Worm (Caenorhabditis elegans): ENCODE data around the gene C07G2.5.

Gene C07G2.5

ce11 chrIII:4454919-4455318 lies 43.9 kb downstream of the C07G2.5 start:
- TF ChIP-seq him-1 (tag; optimal IDR thresholded peaks at IDR 0.05): no peak
- no peak for TF ChIP-seq W03F9.2 (tag; optimal IDR thresholded peaks at IDR 0.05)
- TF ChIP-seq dao-5 (tag; optimal IDR thresholded peaks at IDR 0.05): no peak

ce11 chrIII:4453768-4454167 lies 45.1 kb downstream of the C07G2.5 start:
- no peak for TF ChIP-seq him-1 (tag; optimal IDR thresholded peaks at IDR 0.05)
- no peak for TF ChIP-seq dao-5 (tag; optimal IDR thresholded peaks at IDR 0.05)
- TF ChIP-seq W03F9.2 (tag; optimal IDR thresholded peaks at IDR 0.05): no peak

DNA sequence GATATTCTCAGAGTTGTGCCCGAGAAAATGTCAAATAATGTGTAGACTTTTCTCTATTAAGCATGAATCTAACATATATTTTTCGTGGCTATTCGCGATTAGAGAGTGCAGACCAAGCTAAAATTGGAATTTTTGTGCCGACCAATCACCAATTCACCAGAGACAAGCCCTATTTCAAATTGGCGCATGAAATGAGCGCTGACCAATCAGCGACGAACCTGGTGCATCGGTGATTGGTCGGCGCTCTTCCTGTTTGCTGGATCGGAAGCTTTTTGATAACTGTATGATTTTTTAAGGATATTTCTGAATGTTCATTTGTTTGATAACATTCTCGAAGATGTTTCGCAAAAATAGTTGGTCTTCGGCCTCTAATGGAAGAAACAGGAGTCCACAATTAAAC lies 45.5 kb downstream of the C07G2.5 start:
- TF ChIP-seq W03F9.2 (tag; optimal IDR thresholded peaks at IDR 0.05) (no peak), him-1 (tag; optimal IDR thresholded peaks at IDR 0.05) (no peak), dao-5 (tag; optimal IDR thresholded peaks at IDR 0.05) (no peak)

DNA sequence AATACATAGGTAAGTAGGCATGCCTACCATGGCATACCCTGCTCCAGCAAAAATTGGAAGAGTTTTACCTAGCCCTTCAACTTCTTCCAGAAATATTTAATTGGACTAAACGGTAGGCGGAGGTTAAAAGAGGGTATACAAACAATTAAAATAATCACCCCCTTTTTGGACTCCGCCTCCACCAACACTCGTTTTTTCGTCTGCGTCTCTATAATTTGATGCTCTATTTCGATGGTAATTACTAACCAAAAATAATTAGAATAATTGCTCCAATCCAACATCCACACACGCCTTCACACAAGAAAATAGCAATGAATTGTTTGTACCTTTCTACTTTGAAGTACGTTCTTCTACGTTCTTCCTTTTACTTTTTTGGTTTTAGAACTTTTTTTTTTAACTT lies 46.1 kb downstream of the C07G2.5 start:
- no peak for TF ChIP-seq dao-5 (tag; optimal IDR thresholded peaks at IDR 0.05)
- no peak for TF ChIP-seq W03F9.2 (tag; optimal IDR thresholded peaks at IDR 0.05)
- no peak for TF ChIP-seq him-1 (tag; optimal IDR thresholded peaks at IDR 0.05)

DNA sequence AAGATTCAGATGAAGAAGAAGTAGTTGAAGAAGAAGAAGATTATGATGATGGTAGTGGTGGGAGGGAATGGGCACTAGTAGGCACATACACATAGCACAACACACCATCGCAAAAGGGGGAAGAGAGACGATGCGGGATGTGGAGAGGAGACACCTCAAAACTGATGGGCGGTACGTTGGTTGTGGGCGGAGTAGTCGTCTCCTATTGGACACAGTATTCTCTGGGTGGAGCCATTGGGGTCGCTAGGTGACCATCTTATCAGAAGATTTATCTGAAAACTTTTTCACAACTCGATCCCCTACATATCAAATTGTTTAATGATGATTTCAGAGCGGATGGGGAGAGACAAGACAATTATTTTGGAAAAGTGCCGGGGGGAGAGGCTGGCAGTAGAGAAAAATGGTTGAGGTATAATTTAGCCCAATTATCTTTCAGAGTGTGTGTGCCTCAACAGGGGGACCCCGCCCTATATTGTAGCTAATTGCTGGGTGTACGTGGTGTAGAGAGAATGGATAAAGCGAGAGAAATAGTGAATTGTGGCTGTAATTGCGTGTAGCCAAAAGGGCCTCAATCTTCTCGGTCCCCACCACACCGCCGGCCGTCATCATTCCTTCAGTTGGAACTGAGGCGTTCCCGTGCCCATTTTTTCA lies 47.9 kb downstream of the C07G2.5 start:
- no peak for TF ChIP-seq him-1 (tag; optimal IDR thresholded peaks at IDR 0.05)

DNA sequence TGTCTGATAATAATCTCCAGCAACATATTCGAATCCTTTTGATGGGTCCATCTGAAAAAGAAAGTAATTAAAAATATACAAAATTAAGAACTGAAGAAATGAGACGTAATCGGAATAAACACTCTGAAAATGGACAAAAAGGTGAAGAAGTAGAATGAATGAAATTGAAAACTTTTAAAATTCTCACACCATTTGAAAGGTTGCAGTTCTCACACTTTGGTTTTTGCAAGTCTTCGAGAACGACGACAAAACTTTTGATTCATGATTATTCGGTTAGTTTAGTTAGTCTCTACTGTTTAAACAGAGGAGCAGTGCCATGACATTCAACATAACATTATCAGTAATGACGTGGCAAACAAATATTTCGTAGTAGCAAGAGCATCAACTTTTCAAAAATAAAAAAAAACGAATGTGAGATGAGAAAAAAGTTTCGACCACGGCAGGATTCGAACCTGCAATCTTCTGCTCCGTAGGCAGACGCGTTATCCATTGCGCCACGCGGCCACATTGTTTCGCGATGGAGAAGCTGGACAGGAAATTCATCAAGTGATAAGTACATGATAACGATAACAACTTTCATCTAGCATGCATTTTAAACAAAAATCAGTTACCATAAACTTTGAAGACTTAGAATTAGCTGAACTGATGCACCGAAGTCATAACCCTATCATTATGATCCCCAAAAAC lies 48.8 kb downstream of the C07G2.5 start, which contains the start of gene ceh-43:
TSS of gene ceh-43 (minus strand) at position 51 of the 687 bp plus-strand sequence.
- TF ChIP-seq dao-5 (tag; optimal IDR thresholded peaks at IDR 0.05): no peak
- TF ChIP-seq him-1 (tag; optimal IDR thresholded peaks at IDR 0.05): no peak
- TF ChIP-seq W03F9.2 (tag; optimal IDR thresholded peaks at IDR 0.05): no peak

- peak; percentile 34 for TF ChIP-seq dao-5 (tag; optimal IDR thresholded peaks at IDR 0.05)
- no peak for TF ChIP-seq him-1 (tag; optimal IDR thresholded peaks at IDR 0.05)
- peak; percentile 15 for TF ChIP-seq W03F9.2 (tag; optimal IDR thresholded peaks at IDR 0.05)
These were observed 49.5 kb downstream of the C07G2.5 start for ce11 chrIII:4449357-4449756.

Measured in whole organism, L4/young adult.